Fruit fly (Drosophila melanogaster): ENCODE measurements around the gene CG34355.

The CG34355 gene

dm6 chr3R:23773610-23774364, 29.9 kb upstream of the CG34355 start, which contains the start of gene CG10208 (continued):
- TF ChIP-seq zfh2 (GFP tag; optimal IDR thresholded peaks at IDR 0.05) (no peak), rib (GFP tag; IDR thresholded peaks at IDR 0.05) (no peak), Deaf1 (tag; optimal IDR thresholded peaks at IDR 0.05) (no peak), sug (tag; optimal IDR thresholded peaks at IDR 0.05) (peak; percentile 7), Fer1 (GFP tag; optimal IDR thresholded peaks at IDR 0.05) (peak; percentile 33), CrebB (tag; optimal IDR thresholded peaks at IDR 0.05) (no peak), btn (GFP tag; optimal IDR thresholded peaks at IDR 0.05) (no peak), CG12744 (GFP tag; optimal IDR thresholded peaks at IDR 0.05) (no peak), sna (GFP tag; IDR thresholded peaks at IDR 0.05; ENCODE audit: partially characterized antibody) (no peak), fd96Cb (tag; optimal IDR thresholded peaks at IDR 0.05) (no peak), HmgZ (tag; optimal IDR thresholded peaks at IDR 0.05) (peak; percentile 3)

- TF ChIP-seq croc (GFP tag; conservative IDR thresholded peaks at IDR 0.05) = no peak
- TF ChIP-seq eyg (GFP tag; optimal IDR thresholded peaks at IDR 0.05) = no peak
- TF ChIP-seq D19A (tag; optimal IDR thresholded peaks at IDR 0.05) = no peak
- TF ChIP-seq prd (optimal IDR thresholded peaks at IDR 0.05) = no peak
- no peak for TF ChIP-seq prd (GFP tag; IDR thresholded peaks at IDR 0.05)
- no peak for TF ChIP-seq yki (optimal IDR thresholded peaks at IDR 0.05)
- TF ChIP-seq CG17385 (GFP tag; optimal IDR thresholded peaks at IDR 0.05) = no peak
- TF ChIP-seq lola (GFP tag; optimal IDR thresholded peaks at IDR 0.05) = no peak
- no peak for TF ChIP-seq caup (GFP tag; optimal IDR thresholded peaks at IDR 0.05; ENCODE audit: severe bottlenecking)
- no peak for TF ChIP-seq pb (GFP tag; optimal IDR thresholded peaks at IDR 0.05)
- TF ChIP-seq abd-A (tag; optimal IDR thresholded peaks at IDR 0.05) = no peak
- peak; percentile 67; the same call in 2 of the 3 replicates for TF ChIP-seq CG34422 (GFP tag; IDR thresholded peaks at IDR 0.05)
- no peak for TF ChIP-seq sob (GFP tag; IDR thresholded peaks at IDR 0.05)
- no peak for TF ChIP-seq maf-S (GFP tag; optimal IDR thresholded peaks at IDR 0.05)
- TF ChIP-seq CG4404 (GFP tag; IDR thresholded peaks at IDR 0.05) = no peak
- peak; percentile 85 for TF ChIP-seq bigmax (GFP tag; optimal IDR thresholded peaks at IDR 0.05)
- TF ChIP-seq CG1792 (GFP tag; optimal IDR thresholded peaks at IDR 0.05) = no peak
- TF ChIP-seq Med (GFP tag) = peak; percentile 55
These were observed 22.9 kb upstream of the CG34355 start for dm6 chr3R:23780757-23781156.

dm6 chr3R:23781466-23781935, 22.2 kb upstream of the CG34355 start, which contains the start of the genes Nup98-96 and mbc:
Gene Nup98-96 (minus strand): TSS chr3R:23781621.
Gene mbc (plus strand): TSS chr3R:23781765.
- TF ChIP-seq CG10565 (GFP tag; optimal IDR thresholded peaks at IDR 0.05) = peak; percentile 6
- TF ChIP-seq Gsc (GFP tag; IDR thresholded peaks at IDR 0.05) = peak; percentile 62; the same call in 1 of the 2 replicates
- TF ChIP-seq klu (GFP tag; IDR thresholded peaks at IDR 0.05) = peak; percentile 85
- TF ChIP-seq gcm2 (GFP tag; optimal IDR thresholded peaks at IDR 0.05) = peak; percentile 86
- peak; percentile 76 for TF ChIP-seq pb (GFP tag; optimal IDR thresholded peaks at IDR 0.05)
- TF ChIP-seq pita (GFP tag; optimal IDR thresholded peaks at IDR 0.05) = no peak
- peak; percentile 4 for TF ChIP-seq CG8359 (GFP tag; optimal IDR thresholded peaks at IDR 0.05; ENCODE audit: borderline replicate concordance)
- peak; percentile 87 for TF ChIP-seq CG16815 (GFP tag; optimal IDR thresholded peaks at IDR 0.05)
- peak; percentile 79 for TF ChIP-seq CG11247 (GFP tag; IDR thresholded peaks at IDR 0.05)
- peak; percentile 92 for TF ChIP-seq Antp (GFP tag; optimal IDR thresholded peaks at IDR 0.05)
- no peak for TF ChIP-seq CG10431 (GFP tag; optimal IDR thresholded peaks at IDR 0.05)
- TF ChIP-seq CG1792 (GFP tag; optimal IDR thresholded peaks at IDR 0.05) = peak; percentile 88
- TF ChIP-seq CG30431 (GFP tag; optimal IDR thresholded peaks at IDR 0.05) = peak; percentile 89
- no peak for TF ChIP-seq CG7271 (tag; optimal IDR thresholded peaks at IDR 0.05)
- no peak for TF ChIP-seq vnd (GFP tag; IDR thresholded peaks at IDR 0.05; ENCODE audit: partially characterized antibody)
- peak; percentile 88; the same call in 2 of the 4 replicates for TF ChIP-seq chinmo (GFP tag; IDR thresholded peaks at IDR 0.05; ENCODE audit: partially characterized antibody)
- peak; percentile 78 for TF ChIP-seq ara (GFP tag; IDR thresholded peaks at IDR 0.05)
- TF ChIP-seq lab (GFP tag; optimal IDR thresholded peaks at IDR 0.05) = peak; percentile 79
- peak; percentile 100 for TF ChIP-seq ssp (GFP tag; IDR thresholded peaks at IDR 0.05)
- no peak for TF ChIP-seq CG15073 (GFP tag; optimal IDR thresholded peaks at IDR 0.05)
- TF ChIP-seq CG7987 (GFP tag; optimal IDR thresholded peaks at IDR 0.05) = peak; percentile 75

Measured in whole organism, embryonic.